Comparison of ENCODE assay signal across 1 fruit fly cellular context in the genomic region with DNA sequence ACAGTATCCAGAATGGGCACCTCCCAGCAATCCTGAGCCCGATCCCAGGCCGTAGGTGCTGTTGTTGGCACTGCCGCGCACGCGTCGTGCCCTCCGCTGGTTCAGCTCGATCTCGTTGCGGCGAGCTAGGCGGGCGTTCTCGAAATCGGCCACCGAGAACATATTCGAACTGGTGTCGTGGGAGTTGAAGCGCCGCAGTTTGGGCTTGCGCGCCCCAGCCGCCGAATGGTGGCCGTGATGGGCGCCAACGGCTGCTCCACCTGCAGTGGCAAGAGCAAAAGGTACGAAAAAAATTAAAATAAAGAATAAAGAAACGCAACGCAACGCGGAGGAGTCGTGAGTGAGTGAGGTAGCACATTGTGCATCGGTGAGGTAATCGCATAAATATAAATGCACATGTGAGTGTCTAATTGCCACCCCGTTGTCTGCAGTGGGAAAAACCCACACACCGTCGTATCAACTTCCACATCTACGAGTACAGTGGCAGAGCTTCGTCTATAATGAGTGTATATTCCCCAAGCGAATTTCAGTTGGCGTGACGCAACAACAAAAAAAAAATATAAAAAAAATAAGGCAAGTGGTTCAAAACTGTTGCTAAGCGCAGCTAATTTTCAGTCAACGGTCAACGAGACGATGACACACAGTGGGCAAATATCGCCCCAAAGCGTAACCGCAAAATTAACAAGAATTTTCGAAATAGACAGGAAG.
TF ChIP-seq lines count a peak whose summit lies in the region.

No protein-coding gene starts in this region.

TF ChIP-seq in whole organism, embryonic, 481 proteins besides CTCF, POLR2A, EP300 and RAD21 (continued from another document):
- TF ChIP-seq Med (GFP tag; lab: Kevin White, UChicago) (peak; percentile 60), CG13624 (GFP tag; optimal IDR thresholded peaks at IDR 0.05; lab: Kevin White, UChicago) (no peak), CG18011 (GFP tag; optimal IDR thresholded peaks at IDR 0.05; lab: Kevin White, UChicago) (no peak), Hr51 (GFP tag; optimal IDR thresholded peaks at IDR 0.05; lab: Kevin White, UChicago) (no peak), CoRest (tag; optimal IDR thresholded peaks at IDR 0.05; lab: Kevin White, UChicago) (no peak), pfk (GFP tag; optimal IDR thresholded peaks at IDR 0.05; lab: Kevin White, UChicago) (no peak), klu (GFP tag; IDR thresholded peaks at IDR 0.05; lab: Robert Waterston, UW) (no peak), mld (GFP tag; IDR thresholded peaks at IDR 0.05; lab: Robert Waterston, UW; ENCODE audit: partially characterized antibody) (0 out of 3 replicates have a peak, but pooled peaks have one; percentile 45), GATAe (GFP tag; conservative IDR thresholded peaks at IDR 0.05; lab: Robert Waterston, UW) (no peak), pnt (GFP tag; optimal IDR thresholded peaks at IDR 0.05; lab: Kevin White, UChicago) (no peak), abd-A (tag; optimal IDR thresholded peaks at IDR 0.05; lab: Kevin White, UChicago) (no peak), h (optimal IDR thresholded peaks at IDR 0.05; lab: Kevin White, UChicago) (no peak), knrl (GFP tag; IDR thresholded peaks at IDR 0.05; lab: Robert Waterston, UW; ENCODE audit: partially characterized antibody) (0 out of 3 replicates have a peak, but pooled peaks have one; percentile 18), CG16813 (GFP tag; IDR thresholded peaks at IDR 0.05; lab: Robert Waterston, UW; ENCODE audit: partially characterized antibody) (no peak), az2 (GFP tag; optimal IDR thresholded peaks at IDR 0.05; lab: Kevin White, UChicago) (no peak), PHDP (tag; optimal IDR thresholded peaks at IDR 0.05; lab: Kevin White, UChicago) (no peak), lab (GFP tag; optimal IDR thresholded peaks at IDR 0.05; lab: Kevin White, UChicago) (no peak), psq (GFP tag; optimal IDR thresholded peaks at IDR 0.05; lab: Kevin White, UChicago) (no peak), jigr1 (GFP tag; IDR thresholded peaks at IDR 0.05; lab: Robert Waterston, UW) (no peak), Hand (GFP tag; optimal IDR thresholded peaks at IDR 0.05; lab: Kevin White, UChicago) (no peak), MESR4 (GFP tag; optimal IDR thresholded peaks at IDR 0.05; lab: Kevin White, UChicago) (no peak), CG1832 (GFP tag; optimal IDR thresholded peaks at IDR 0.05; lab: Kevin White, UChicago) (peak; percentile 11), B-H2 (GFP tag; optimal IDR thresholded peaks at IDR 0.05; lab: Kevin White, UChicago) (no peak), dysf (GFP tag; IDR thresholded peaks at IDR 0.05; lab: Robert Waterston, UW) (0 out of 3 replicates have a peak, but pooled peaks have one; percentile 15), CG7271 (tag; optimal IDR thresholded peaks at IDR 0.05; lab: Kevin White, UChicago) (no peak), CG17829 (tag; optimal IDR thresholded peaks at IDR 0.05; lab: Kevin White, UChicago) (no peak), ewg (GFP tag; optimal IDR thresholded peaks at IDR 0.05; lab: Kevin White, UChicago) (no peak), CG2120 (GFP tag; optimal IDR thresholded peaks at IDR 0.05; lab: Kevin White, UChicago) (no peak), Vsx1 (GFP tag; optimal IDR thresholded peaks at IDR 0.05; lab: Kevin White, UChicago) (no peak), phol (tag; optimal IDR thresholded peaks at IDR 0.05; lab: Kevin White, UChicago) (no peak), odd (GFP tag; optimal IDR thresholded peaks at IDR 0.05; lab: Kevin White, UChicago) (no peak), pita (GFP tag; optimal IDR thresholded peaks at IDR 0.05; lab: Kevin White, UChicago) (no peak), MBD-R2 (GFP tag; IDR thresholded peaks at IDR 0.05; lab: Robert Waterston, UW) (no peak), ham (GFP tag; IDR thresholded peaks at IDR 0.05; lab: Robert Waterston, UW) (no peak), Trl (optimal IDR thresholded peaks at IDR 0.05; lab: Kevin White, UChicago) (no peak), Trl (GFP tag; optimal IDR thresholded peaks at IDR 0.05; lab: Kevin White, UChicago) (no peak), al (GFP tag; IDR thresholded peaks at IDR 0.05; lab: Robert Waterston, UW) (no peak), CG4424 (GFP tag; optimal IDR thresholded peaks at IDR 0.05; lab: Kevin White, UChicago) (no peak), CG12299 (tag; optimal IDR thresholded peaks at IDR 0.05; lab: Kevin White, UChicago) (no peak), pb (GFP tag; optimal IDR thresholded peaks at IDR 0.05; lab: Kevin White, UChicago) (no peak), fru (optimal IDR thresholded peaks at IDR 0.05; lab: Kevin White, UChicago) (no peak), Hey (tag; optimal IDR thresholded peaks at IDR 0.05; lab: Kevin White, UChicago) (no peak), sens-2 (GFP tag; IDR thresholded peaks at IDR 0.05; lab: Robert Waterston, UW) (no peak)
